Fruit fly (Drosophila melanogaster): Measurements from ENCODE around the gene CG8206.

- TF ChIP-seq CG8478 (optimal IDR thresholded peaks at IDR 0.05) (no peak), CTCF (optimal IDR thresholded peaks at IDR 0.05) (no peak)
These were observed 17.0 kb downstream of the CG8206 start, which contains the start of gene CG8260 for dm6 chrX:15756018-15756417.

Data from S2 (cell line).